Fruit fly (Drosophila melanogaster) whole organism, embryonic: ENCODE results near the gene Bx.
A peak's percentile ranks its signal among the peaks of the same experiment; 100 is the strongest.

Source experiments
- ATbp ChIP-seq: fragments of 200-800 bp; sonication (Bioruptor generic); optimal IDR thresholded peaks from 2 replicates; lab custom pipeline; 2017; ENCODE audit warnings: missing biosample characterization, mild to moderate bottlenecking, missing genetic modification characterization, missing genetic modification reagents
- Antp ChIP-seq: fragments of 200-800 bp; sonication (Bioruptor generic); optimal IDR thresholded peaks from 3 replicates; lab custom pipeline; 2016; ENCODE audit warnings: missing biosample characterization, missing genetic modification characterization
- Atf6 ChIP-seq: fragments of 200-800 bp; sonication (Bioruptor generic); IDR thresholded peaks from 2 replicates; pipeline ENCODE4 v1.3.6; 2022; ENCODE audit warnings: missing biosample characterization, missing genetic modification characterization
- CG11456 ChIP-seq: fragments of 200-800 bp; sonication (Bioruptor generic); IDR thresholded peaks from 3 replicates; pipeline ENCODE4 v1.3.6; 2022; ENCODE audit warnings: missing biosample characterization, missing genetic modification characterization
- CG12071 ChIP-seq: fragments of 200-800 bp; sonication (Bioruptor generic); optimal IDR thresholded peaks from 3 replicates; lab custom pipeline; 2018; ENCODE audit warnings: missing biosample characterization, mild to moderate bottlenecking, missing genetic modification characterization
- CG12769 ChIP-seq: fragments of 200-800 bp; sonication (Bioruptor generic); optimal IDR thresholded peaks from 2 replicates; lab custom pipeline; 2019; ENCODE audit warnings: missing biosample characterization, mild to moderate bottlenecking, missing genetic modification characterization, moderate library complexity
- CG13624 ChIP-seq: fragments of 200-800 bp; sonication (Bioruptor generic); optimal IDR thresholded peaks from 2 replicates; lab custom pipeline; 2016; ENCODE audit warnings: missing biosample characterization, missing genetic modification characterization
- CG13894 ChIP-seq: fragments of 200-800 bp; sonication (Bioruptor generic); optimal IDR thresholded peaks from 3 replicates; lab custom pipeline; 2018; ENCODE audit warnings: missing biosample characterization, mild to moderate bottlenecking, missing genetic modification characterization, moderate library complexity
- CG14667 ChIP-seq: fragments of 200-800 bp; sonication (Bioruptor generic); IDR thresholded peaks from 2 replicates; pipeline ENCODE4 v1.3.6; 2022; ENCODE audit warnings: missing biosample characterization, missing genetic modification characterization
- CG17359 ChIP-seq: fragments of 200-800 bp; sonication (Bioruptor generic); optimal IDR thresholded peaks from 3 replicates; lab custom pipeline; 2018; ENCODE audit warnings: missing biosample characterization, mild to moderate bottlenecking, missing genetic modification characterization, moderate library complexity
- CG18476 ChIP-seq: fragments of 200-800 bp; sonication (Bioruptor generic); optimal IDR thresholded peaks from 2 replicates; lab custom pipeline; 2016; ENCODE audit warnings: missing biosample characterization, mild to moderate bottlenecking, missing genetic modification characterization
- CG18619 ChIP-seq: fragments of 200-800 bp; sonication (Bioruptor generic); optimal IDR thresholded peaks from 3 replicates; lab custom pipeline; 2017; ENCODE audit warnings: missing biosample characterization, mild to moderate bottlenecking, missing genetic modification characterization
- CG2678 ChIP-seq: fragments of 200-800 bp; sonication (Bioruptor generic); optimal IDR thresholded peaks from 3 replicates; lab custom pipeline; 2019; ENCODE audit warnings: missing biosample characterization, mild to moderate bottlenecking, missing genetic modification characterization, moderate library complexity
- CG30431 ChIP-seq: fragments of 200-800 bp; sonication (Bioruptor generic); optimal IDR thresholded peaks from 2 replicates; lab custom pipeline; 2017; ENCODE audit warnings: missing biosample characterization, missing genetic modification characterization
- CG31224 ChIP-seq: fragments of 200-800 bp; sonication (Bioruptor generic); IDR thresholded peaks from 2 replicates; pipeline ENCODE4 v1.3.6; 2022; ENCODE audit warnings: missing biosample characterization, missing genetic modification characterization
- CG3847 ChIP-seq: fragments of 200-800 bp; sonication (Bioruptor generic); IDR thresholded peaks from 2 replicates; pipeline ENCODE4 v1.3.6; 2022; ENCODE audit warnings: missing biosample characterization, missing genetic modification characterization
- CG4730 ChIP-seq: fragments of 200-800 bp; sonication (Bioruptor generic); IDR thresholded peaks from 2 replicates; pipeline ENCODE4 v1.3.6; 2022; ENCODE audit warnings: missing biosample characterization, missing genetic modification characterization
- CG5180 ChIP-seq: fragments of 200-800 bp; sonication (Bioruptor generic); optimal IDR thresholded peaks from 3 replicates; lab custom pipeline; 2017; ENCODE audit warnings: missing biosample characterization, missing genetic modification characterization, mild to moderate bottlenecking, moderate library complexity, missing genetic modification reagents
- CG6854 ChIP-seq: fragments of 200-800 bp; sonication (Bioruptor generic); optimal IDR thresholded peaks from 3 replicates; lab custom pipeline; 2017; ENCODE audit warnings: missing biosample characterization, mild to moderate bottlenecking, missing genetic modification characterization
- Dbx ChIP-seq: fragments of 200-800 bp; sonication (Bioruptor generic); IDR thresholded peaks from 3 replicates; pipeline ENCODE4 v1.3.6; 2022; ENCODE audit warnings: missing biosample characterization, missing genetic modification characterization
- GATAe ChIP-seq: fragments of 200-800 bp; sonication (Bioruptor generic); conservative IDR thresholded peaks from 2 replicates; pipeline ENCODE4 v1.3.6; 2022; ENCODE audit warnings: missing biosample characterization, missing genetic modification characterization
- Gsc ChIP-seq: fragments of 200-800 bp; sonication (Bioruptor generic); IDR thresholded peaks from 2 replicates; pipeline ENCODE4 v1.3.6; 2022; ENCODE audit warnings: missing biosample characterization, missing genetic modification characterization
- Gug ChIP-seq: fragments of 200-800 bp; sonication (Bioruptor generic); IDR thresholded peaks from 4 replicates; pipeline ENCODE4 v1.3.6; 2022; ENCODE audit warnings: missing biosample characterization, missing genetic modification characterization
- HLH3B ChIP-seq: fragments of 200-800 bp; sonication (Bioruptor generic); IDR thresholded peaks from 2 replicates; pipeline ENCODE4 v1.3.6; 2022; ENCODE audit warnings: missing biosample characterization, missing genetic modification characterization
- Hey ChIP-seq: fragments of 200-800 bp; sonication (Bioruptor generic); optimal IDR thresholded peaks from 3 replicates; lab custom pipeline; 2018; ENCODE audit warnings: missing biosample characterization, mild to moderate bottlenecking, missing genetic modification characterization
- Kr ChIP-seq: fragments of 200-800 bp; sonication (Bioruptor generic); optimal IDR thresholded peaks from 2 replicates; lab custom pipeline; 2017; ENCODE audit warnings: missing biosample characterization, mild to moderate bottlenecking, missing genetic modification characterization
- Med ChIP-seq: fragments of 200-800 bp; sonication (Bioruptor generic); peaks from one replicate; lab custom pipeline; 2016; ENCODE audit warnings: missing biosample characterization, missing genetic modification characterization, mild to moderate bottlenecking, inconsistent platforms, moderate library complexity
- NFAT ChIP-seq: fragments of 200-800 bp; sonication (Bioruptor generic); IDR thresholded peaks from 2 replicates; pipeline ENCODE4 v1.3.6; 2022; ENCODE audit warnings: missing biosample characterization, missing genetic modification characterization
- Nf-YC ChIP-seq: fragments of 200-800 bp; optimal IDR thresholded peaks from 3 replicates; lab custom pipeline; 2019; ENCODE audit warnings: missing biosample characterization, mild to moderate bottlenecking, missing genetic modification characterization, moderate library complexity
- Optix ChIP-seq: fragments of 200-800 bp; sonication (Bioruptor generic); IDR thresholded peaks from 3 replicates; pipeline ENCODE4 v1.3.6; 2022; ENCODE audit warnings: missing biosample characterization, missing genetic modification characterization
- Poxn ChIP-seq: fragments of 200-800 bp; sonication (Bioruptor generic); IDR thresholded peaks from 2 replicates; pipeline ENCODE4 v1.3.6; 2022; ENCODE audit warnings: missing biosample characterization, missing genetic modification characterization
- Ravus ChIP-seq: fragments of 200-800 bp; sonication (Bioruptor generic); IDR thresholded peaks from 2 replicates; pipeline ENCODE4 v1.3.6; 2022; ENCODE audit warnings: missing biosample characterization, missing genetic modification characterization
- Xrp1 ChIP-seq: fragments of 200-800 bp; sonication (Bioruptor generic); IDR thresholded peaks from 2 replicates; pipeline ENCODE4 v1.3.6; 2022; ENCODE audit warnings: missing biosample characterization, missing genetic modification characterization
- ap ChIP-seq: fragments of 200-800 bp; sonication (Bioruptor generic); IDR thresholded peaks from 2 replicates; pipeline ENCODE4 v1.3.6; 2022; ENCODE audit warnings: missing biosample characterization, missing genetic modification characterization
- bcd ChIP-seq: fragments of 200-800 bp; sonication (Bioruptor generic); optimal IDR thresholded peaks from 2 replicates; lab custom pipeline; 2017; ENCODE audit warnings: missing biosample characterization, mild to moderate bottlenecking, missing genetic modification characterization
- dysf ChIP-seq: fragments of 200-800 bp; sonication (Bioruptor generic); IDR thresholded peaks from 3 replicates; pipeline ENCODE4 v1.3.6; 2022; ENCODE audit warnings: missing biosample characterization, missing genetic modification characterization
- fd3F ChIP-seq: fragments of 200-800 bp; sonication (Bioruptor generic); optimal IDR thresholded peaks from 2 replicates; lab custom pipeline; 2018; ENCODE audit warnings: missing biosample characterization, mild to moderate bottlenecking, missing genetic modification characterization, moderate library complexity
- fd96Cb ChIP-seq: fragments of 200-800 bp; sonication (Bioruptor generic); optimal IDR thresholded peaks from 2 replicates; lab custom pipeline; 2018; ENCODE audit warnings: missing biosample characterization, mild to moderate bottlenecking, missing genetic modification characterization, moderate library complexity
- gro ChIP-seq: fragments of 200-800 bp; sonication (Bioruptor generic); optimal IDR thresholded peaks from 2 replicates; lab custom pipeline; 2016; ENCODE audit warnings: missing biosample characterization, missing genetic modification characterization
- gsb ChIP-seq: fragments of 200-800 bp; sonication (Bioruptor generic); IDR thresholded peaks from 2 replicates; pipeline ENCODE4 v1.3.6; 2022; ENCODE audit warnings: missing biosample characterization, missing genetic modification characterization
- hkb ChIP-seq, 2 experiments: fragments of 200-800 bp in 1 of 2; fragments of >200 bp in 1 of 2; sonication (Bioruptor generic) in 1 of 2; IDR thresholded peaks in 1 of 2; optimal IDR thresholded peaks in 1 of 2; 2 replicates each; pipeline versions ENCODE4 v1.3.6 to Lab custom; 2017 to 2022; ENCODE audit warnings: missing biosample characterization in 1 of 2, missing genetic modification characterization in 1 of 2
- mld ChIP-seq: fragments of 200-800 bp; sonication (Bioruptor generic); IDR thresholded peaks from 3 replicates; pipeline ENCODE4 v1.3.6; 2022; ENCODE audit warnings: missing biosample characterization, missing genetic modification characterization; ENCODE audit not compliant: partially characterized antibody
- pan ChIP-seq, 4 experiments: fragments of >200 bp in 3 of 4; fragments of 200-800 bp in 1 of 4; sonication (Bioruptor generic) in 1 of 4; optimal IDR thresholded peaks in 3 of 4; IDR thresholded peaks in 1 of 4; 2 replicates each; pipeline versions ENCODE4 v1.3.6 to Lab custom; 2017 to 2022; ENCODE audit warnings: missing biosample characterization in 2 of 4, missing genetic modification characterization in 2 of 4, mixed read lengths in 1 of 4
- ranshi ChIP-seq: fragments of 200-800 bp; sonication (Bioruptor generic); IDR thresholded peaks from 2 replicates; pipeline ENCODE4 v1.3.6; 2022; ENCODE audit warnings: missing biosample characterization, missing genetic modification characterization
- sens ChIP-seq: fragments of 200-800 bp; sonication (Bioruptor generic); peaks from one replicate; lab custom pipeline; 2016; ENCODE audit warnings: missing biosample characterization, missing genetic modification characterization
- sisA ChIP-seq: fragments of 200-800 bp; sonication (Bioruptor generic); IDR thresholded peaks from 2 replicates; pipeline ENCODE4 v1.3.6; 2022; ENCODE audit warnings: missing biosample characterization, missing genetic modification characterization
- sob ChIP-seq: fragments of 200-800 bp; sonication (Bioruptor generic); IDR thresholded peaks from 2 replicates; pipeline ENCODE4 v1.3.6; 2022; ENCODE audit warnings: missing biosample characterization, missing genetic modification characterization
- stc ChIP-seq: fragments of 200-800 bp; sonication (Bioruptor generic); IDR thresholded peaks from 2 replicates; pipeline ENCODE4 v1.3.6; 2022; ENCODE audit warnings: missing biosample characterization, missing genetic modification characterization
- ttk ChIP-seq: fragments of 200-800 bp; sonication (Bioruptor generic); IDR thresholded peaks from 2 replicates; pipeline ENCODE4 v2.1.2; 2022; ENCODE audit warnings: missing biosample characterization, missing genetic modification characterization

Bx gene

dm6 chrX:18494165-18494740, 21.0 kb upstream of the Bx start, which contains the start of gene CG15043 (continued):
- TF ChIP-seq CG5180 (GFP tag; lab: Kevin White, UChicago) (no peak), Dbx (GFP tag; lab: Robert Waterston, UW) (peak; percentile 78), CG4730 (peak; percentile 39), Med (GFP tag; lab: Kevin White, UChicago) (peak; percentile 84), sob (GFP tag; lab: Robert Waterston, UW) (no peak), Gug (GFP tag; lab: Robert Waterston, UW) (peak; percentile 55; the same call in 2 of the 4 replicates), ATbp (GFP tag; lab: Kevin White, UChicago) (no peak), pan (optimal IDR thresholded peaks at IDR 0.05; lab: Kevin White, UChicago) (no peak), pan (GFP tag; optimal IDR thresholded peaks at IDR 0.05 in 1 of 2, IDR thresholded peaks at IDR 0.05 in 1 of 2) (peak in 1 of 2 experiments; percentile 60), CG12071 (GFP tag; lab: Kevin White, UChicago) (no peak), sens (GFP tag; lab: Kevin White, UChicago) (peak; percentile 58), CG17359 (peak; percentile 40), dysf (peak; percentile 61; the same call in 2 of the 3 replicates), gsb (GFP tag; lab: Robert Waterston, UW) (peak; percentile 53), gro (GFP tag; lab: Kevin White, UChicago) (peak; percentile 24), ap (GFP tag; lab: Robert Waterston, UW) (0 out of 2 replicates have a peak, but pooled peaks have one; percentile 27), mld (GFP tag; lab: Robert Waterston, UW) (no peak), Ravus (GFP tag; lab: Robert Waterston, UW) (peak; percentile 6; the same call in 1 of the 2 replicates), ttk (GFP tag; lab: Robert Waterston, UW) (0 out of 2 replicates have a peak, but pooled peaks have one; percentile 34), CG14667 (GFP tag; lab: Robert Waterston, UW) (0 out of 2 replicates have a peak, but pooled peaks have one; percentile 32), CG11456 (GFP tag; lab: Robert Waterston, UW) (peak; percentile 73; the same call in 2 of the 3 replicates), CG13894 (tag; lab: Kevin White, UChicago) (peak; percentile 2), Xrp1 (GFP tag; lab: Robert Waterston, UW) (peak; percentile 38; the same call in 1 of the 2 replicates), Atf6 (peak; percentile 49; the same call in 1 of the 2 replicates), Optix (GFP tag; lab: Robert Waterston, UW) (no peak), Nf-YC (tag; lab: Kevin White, UChicago) (no peak), GATAe (GFP tag; lab: Robert Waterston, UW) (peak; percentile 81), fd3F (GFP tag; lab: Kevin White, UChicago) (no peak), Gsc (GFP tag; lab: Robert Waterston, UW) (no peak), stc (GFP tag; lab: Robert Waterston, UW) (no peak), fd96Cb (tag; lab: Kevin White, UChicago) (peak; percentile 7), NFAT (GFP tag; lab: Robert Waterston, UW) (peak; percentile 36; the same call in 1 of the 2 replicates), CG13624 (GFP tag; lab: Kevin White, UChicago) (peak; percentile 34), HLH3B (GFP tag; lab: Robert Waterston, UW) (0 out of 2 replicates have a peak, but pooled peaks have one; percentile 32), ranshi (GFP tag; lab: Robert Waterston, UW) (peak; percentile 72), sisA (GFP tag; lab: Robert Waterston, UW) (0 out of 2 replicates have a peak, but pooled peaks have one; percentile 12), Kr (GFP tag; lab: Kevin White, UChicago) (no peak), bcd (GFP tag; lab: Kevin White, UChicago) (peak; percentile 44), CG31224 (GFP tag; lab: Robert Waterston, UW) (0 out of 2 replicates have a peak, but pooled peaks have one; percentile 31), CG12769 (tag; lab: Kevin White, UChicago) (peak; percentile 61), hkb (optimal IDR thresholded peaks at IDR 0.05; lab: Kevin White, UChicago) (no peak), hkb (GFP tag; IDR thresholded peaks at IDR 0.05; lab: Robert Waterston, UW) (peak; percentile 57), Hey (tag; lab: Kevin White, UChicago) (peak; percentile 76), CG18476 (GFP tag; lab: Kevin White, UChicago) (peak; percentile 13), CG2678 (tag; lab: Kevin White, UChicago) (peak; percentile 66), Poxn (GFP tag; lab: Robert Waterston, UW) (no peak), CG18619 (GFP tag; lab: Kevin White, UChicago) (no peak), CG30431 (no peak), CG3847 (GFP tag; lab: Robert Waterston, UW) (peak; percentile 52; the same call in 1 of the 2 replicates), Antp (GFP tag; lab: Kevin White, UChicago) (peak; percentile 50), CG6854 (peak; percentile 26)
